Worm (Caenorhabditis elegans) whole organism, L3 larva: Measurements from ENCODE around the gene T10B10.4.

ENCODE experiments used
- ZK546.5 ChIP-seq: sonication (generic microtip); optimal IDR thresholded peaks from 2 replicates; lab custom pipeline; 2017; ENCODE audit warnings: missing biosample characterization, missing genetic modification characterization
- ceh-28 ChIP-seq: fragments of 150-350 bp; optimal IDR thresholded peaks from 2 replicates; lab custom pipeline; 2014; ENCODE audit warnings: missing biosample characterization, missing genetic modification reagents, missing genetic modification characterization
- ceh-82 ChIP-seq: fragments of 150-350 bp; optimal IDR thresholded peaks from 2 replicates; lab custom pipeline; 2014; ENCODE audit warnings: missing biosample characterization, missing genetic modification characterization
- daf-12 ChIP-seq: fragments of 150-350 bp; optimal IDR thresholded peaks from 2 replicates; lab custom pipeline; 2014; ENCODE audit warnings: missing biosample characterization, missing genetic modification reagents, missing genetic modification characterization
- egl-27 ChIP-seq: sonication (generic microtip); optimal IDR thresholded peaks from 4 replicates; lab custom pipeline; 2017; ENCODE audit warnings: missing biosample characterization, missing genetic modification reagents, missing genetic modification characterization
- elt-1 ChIP-seq: fragments of 150-350 bp; optimal IDR thresholded peaks from 2 replicates; lab custom pipeline; 2014; ENCODE audit warnings: missing biosample characterization, missing genetic modification characterization
- elt-2 ChIP-seq: sonication (generic microtip); optimal IDR thresholded peaks from 2 replicates; lab custom pipeline; 2016; ENCODE audit warnings: missing genetic modification reagents, mild to moderate bottlenecking, missing genetic modification characterization, missing compliant biosample characterization
- elt-3 ChIP-seq, 3 experiments: fragments of 150-350 bp in 1 of 3; sonication (generic microtip) in 2 of 3; optimal IDR thresholded peaks; 2 replicates in 2 of 3; 4 replicates in 1 of 3; lab custom pipeline; 2014 to 2017; ENCODE audit warnings: missing biosample characterization in 3 of 3, missing genetic modification characterization in 3 of 3
- eor-1 ChIP-seq, 2 experiments: fragments of 150-350 bp; optimal IDR thresholded peaks; 2 replicates each; lab custom pipeline; 2014 to 2018; ENCODE audit warnings: missing biosample characterization in 2 of 2, missing genetic modification characterization in 2 of 2
- fos-1 ChIP-seq: fragments of 150-350 bp; optimal IDR thresholded peaks from 2 replicates; lab custom pipeline; 2014; ENCODE audit warnings: missing biosample characterization, missing genetic modification characterization
- hmg-11 ChIP-seq: sonication (generic microtip); optimal IDR thresholded peaks from 2 replicates; lab custom pipeline; 2016; ENCODE audit warnings: missing genetic modification characterization, missing compliant biosample characterization
- lin-15B ChIP-seq: fragments of 150-350 bp; optimal IDR thresholded peaks from 2 replicates; lab custom pipeline; 2014; ENCODE audit warnings: missing biosample characterization, missing genetic modification characterization
- lin-39 ChIP-seq: fragments of 150-350 bp; optimal IDR thresholded peaks from 2 replicates; lab custom pipeline; 2018; ENCODE audit warnings: missing biosample characterization, missing genetic modification reagents, missing genetic modification characterization
- lsy-12 ChIP-seq: sonication (generic microtip); optimal IDR thresholded peaks from 2 replicates; lab custom pipeline; 2016; ENCODE audit warnings: mild to moderate bottlenecking, missing genetic modification characterization, missing compliant biosample characterization
- nhr-23 ChIP-seq: fragments of 150-350 bp; optimal IDR thresholded peaks from 2 replicates; lab custom pipeline; 2014; ENCODE audit warnings: missing biosample characterization, missing genetic modification reagents, missing genetic modification characterization
- nhr-25 ChIP-seq: sonication (generic microtip); optimal IDR thresholded peaks from 2 replicates; lab custom pipeline; 2017; ENCODE audit warnings: missing biosample characterization, missing genetic modification characterization
- nhr-67 ChIP-seq: fragments of 150-350 bp; optimal IDR thresholded peaks from 2 replicates; lab custom pipeline; 2014; ENCODE audit warnings: missing biosample characterization, missing genetic modification characterization
- nhr-77 ChIP-seq: fragments of 150-350 bp; optimal IDR thresholded peaks from 2 replicates; lab custom pipeline; 2014; ENCODE audit warnings: missing biosample characterization, missing genetic modification characterization
- pha-4 ChIP-seq: fragments of 150-350 bp; optimal IDR thresholded peaks from 2 replicates; lab custom pipeline; 2014; ENCODE audit warnings: missing biosample characterization, missing genetic modification reagents, missing genetic modification characterization
- pqm-1 ChIP-seq: fragments of 150-350 bp; optimal IDR thresholded peaks from 2 replicates; lab custom pipeline; 2017; ENCODE audit warnings: missing biosample characterization, missing genetic modification characterization, inconsistent platforms
- skn-1 ChIP-seq: fragments of 150-350 bp; optimal IDR thresholded peaks from 2 replicates; lab custom pipeline; 2014; ENCODE audit warnings: missing biosample characterization, missing genetic modification characterization
- tbx-2 ChIP-seq: sonication (generic microtip); optimal IDR thresholded peaks from 2 replicates; lab custom pipeline; 2016; ENCODE audit warnings: mild to moderate bottlenecking, missing genetic modification characterization, missing compliant biosample characterization
- unc-39 ChIP-seq: sonication (generic microtip); optimal IDR thresholded peaks from 4 replicates; lab custom pipeline; 2017; ENCODE audit warnings: missing biosample characterization, missing genetic modification characterization
- zag-1 ChIP-seq: fragments of 150-350 bp; optimal IDR thresholded peaks from 2 replicates; lab custom pipeline; 2014; ENCODE audit warnings: missing biosample characterization, missing genetic modification characterization

Gene T10B10.4

ce11 chrX:15225180-15225724 is 35.3 kb downstream of the T10B10.4 start:
- TF ChIP-seq nhr-23 (tag; lab: Kevin White, UChicago) (peak; percentile 63), unc-39 (tag; lab: Kevin White, UChicago) (no peak)

DNA sequence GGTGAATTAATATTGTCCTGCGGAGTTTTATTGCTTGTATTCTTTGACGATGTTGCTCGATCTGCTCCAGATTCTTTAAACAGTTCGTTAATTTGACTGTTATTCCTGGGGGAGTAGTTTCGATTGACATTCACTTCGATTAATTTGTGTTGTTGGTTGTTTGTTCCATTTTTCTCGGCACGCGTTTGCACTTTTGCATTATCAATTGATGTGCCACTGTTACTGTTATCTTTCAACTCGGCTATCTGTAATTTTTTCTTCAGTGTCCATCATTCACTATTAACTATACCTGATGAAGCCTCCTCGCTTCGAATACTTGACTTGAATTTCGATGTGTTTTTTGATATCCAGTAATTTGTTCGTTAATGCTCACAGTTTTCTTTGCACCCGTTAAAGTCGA is 39.3 kb downstream of the T10B10.4 start:
- TF ChIP-seq elt-2 (tag; lab: Kevin White, UChicago) (peak; percentile 52), pqm-1 (tag; lab: Kevin White, UChicago) (peak; percentile 25), pha-4 (tag; lab: Kevin White, UChicago) (peak; percentile 2), egl-27 (no peak)

DNA sequence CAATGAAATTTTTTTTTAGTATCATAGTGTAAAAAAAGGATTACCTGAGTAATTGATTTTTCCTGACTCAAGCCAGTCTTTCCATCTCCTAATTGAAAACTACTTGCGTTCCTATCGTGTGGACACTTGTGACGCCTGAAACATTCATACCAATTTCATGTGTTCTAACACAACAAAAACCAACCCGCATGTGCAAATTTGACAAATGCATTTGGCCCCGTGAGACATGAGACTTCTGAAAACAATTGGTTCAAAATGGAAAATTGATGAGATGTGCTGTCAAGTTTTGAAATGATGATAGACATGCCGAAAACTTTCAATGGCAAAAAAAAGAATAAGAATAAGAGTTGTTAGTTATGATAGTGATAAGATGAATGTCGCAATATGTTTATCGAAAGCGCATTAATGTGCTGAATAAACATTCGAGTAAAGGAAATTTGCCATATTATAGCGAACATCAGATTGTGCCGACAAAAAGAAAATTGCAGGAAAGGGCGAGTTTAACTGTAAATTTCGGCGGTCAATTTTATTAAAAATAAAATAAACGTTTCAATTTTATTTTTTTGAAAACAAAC is 40.6 kb downstream of the T10B10.4 start, which contains the start of gene H03A11.2:
H03A11.2 (minus strand) TSS at position 252 of the 575 bp plus-strand sequence.
- TF ChIP-seq elt-2 (tag; lab: Kevin White, UChicago): peak; percentile 46
- peak; percentile 28 for TF ChIP-seq skn-1 (tag; lab: Kevin White, UChicago)
- TF ChIP-seq lin-39 (tag; lab: Kevin White, UChicago): peak; percentile 48
- no peak for TF ChIP-seq tbx-2
- TF ChIP-seq fos-1 (tag; lab: Kevin White, UChicago): no peak
- TF ChIP-seq nhr-67: no peak

- TF ChIP-seq nhr-67 (no peak), elt-1 (tag; lab: Kevin White, UChicago) (no peak), ceh-82 (no peak), zag-1 (no peak), nhr-25 (tag; lab: Kevin White, UChicago) (no peak), nhr-77 (tag; lab: Kevin White, UChicago) (no peak)
- TF ChIP-seq, all 47 proteins: peak for 0
Observed at ce11 chrX:15231800-15232199, 41.9 kb downstream of the T10B10.4 start.

DNA sequence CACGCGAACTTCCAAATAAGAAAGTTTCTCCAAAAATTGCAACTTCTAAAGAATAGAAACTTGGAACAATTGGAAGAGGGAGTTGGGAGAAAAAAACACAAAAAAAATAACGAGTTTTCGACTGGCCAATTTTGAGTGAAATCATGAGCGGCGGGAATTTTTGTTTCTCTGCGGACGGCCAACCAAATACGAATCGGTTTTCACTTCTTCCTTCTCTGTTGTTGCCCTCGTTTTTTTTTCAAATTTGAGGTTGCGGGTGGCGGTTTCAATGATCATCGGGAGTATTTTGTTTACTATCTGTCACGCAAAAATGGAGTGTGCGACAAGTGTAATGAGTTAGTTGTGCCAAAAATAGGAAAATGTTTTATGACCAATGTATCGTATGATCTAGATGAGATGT is 43.8 kb downstream of the T10B10.4 start:
- no peak for TF ChIP-seq elt-2 (tag; lab: Kevin White, UChicago)
- TF ChIP-seq eor-1 (tag; optimal IDR thresholded peaks at IDR 0.05; lab: Kevin White, UChicago): no peak
- TF ChIP-seq ceh-28 (tag; lab: Kevin White, UChicago): no peak
- no peak for TF ChIP-seq zag-1
- TF ChIP-seq elt-3 (tag; optimal IDR thresholded peaks at IDR 0.05; lab: Kevin White, UChicago): no peak
- no peak for TF ChIP-seq daf-12 (tag; lab: Kevin White, UChicago)

DNA sequence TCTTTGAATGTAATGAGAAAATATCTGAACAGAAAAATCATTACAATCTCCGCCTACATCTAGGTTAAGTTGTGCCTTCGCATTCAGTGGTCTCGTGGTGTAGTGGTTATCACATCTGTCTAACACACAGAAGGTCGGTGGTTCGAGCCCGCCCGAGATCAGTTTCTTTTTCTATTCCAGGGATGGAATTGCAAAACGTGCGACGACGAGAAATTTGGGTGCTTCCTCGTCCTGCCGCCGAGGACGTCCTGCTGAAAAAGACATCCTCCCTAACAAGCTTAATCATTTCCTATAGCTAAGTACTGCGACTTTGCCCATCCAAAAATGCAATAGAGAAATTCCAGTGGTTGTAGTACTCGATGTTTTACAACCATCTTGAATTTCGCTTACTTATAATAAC is 46.1 kb downstream of the T10B10.4 start:
- no peak for TF ChIP-seq ZK546.5 (tag; lab: Kevin White, UChicago)
- TF ChIP-seq lsy-12 (tag; lab: Kevin White, UChicago): peak; percentile 9
- TF ChIP-seq elt-2 (tag; lab: Kevin White, UChicago): peak; percentile 10
- TF ChIP-seq zag-1: no peak
- no peak for TF ChIP-seq lin-15B (tag; lab: Kevin White, UChicago)
- no peak for TF ChIP-seq hmg-11 (tag; lab: Kevin White, UChicago)
- TF ChIP-seq, all 47 proteins: peak for 2

DNA sequence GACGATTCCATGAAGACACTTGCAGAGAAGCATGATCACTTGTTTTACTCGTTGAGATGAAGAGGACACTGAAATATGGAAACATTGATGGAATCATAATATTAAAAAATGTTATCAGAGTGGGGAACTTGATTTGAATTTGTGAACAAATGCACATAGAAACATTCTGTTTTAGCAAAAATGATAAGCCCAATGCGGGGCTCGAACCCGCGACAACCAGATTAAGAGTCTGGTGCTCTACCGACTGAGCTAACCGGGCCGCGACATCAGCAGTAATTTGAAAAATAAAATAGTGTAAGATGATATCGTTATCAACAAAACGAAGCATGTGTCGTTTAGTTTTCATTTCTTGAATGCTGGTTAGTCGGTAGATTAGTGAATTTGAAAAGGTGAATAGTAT is 51.2 kb downstream of the T10B10.4 start:
- TF ChIP-seq elt-2 (tag; lab: Kevin White, UChicago): peak; percentile 19
- TF ChIP-seq nhr-77 (tag; lab: Kevin White, UChicago): no peak
